Worm (Caenorhabditis elegans) whole organism, L1 larva: ENCODE data around the gene F26F2.11.

ENCODE experiments used
- ama-1 ChIP-seq: fragments of 150-350 bp; optimal IDR thresholded peaks from 2 replicates; lab custom pipeline; 2014
- irx-1 ChIP-seq: sonication (generic microtip); optimal IDR thresholded peaks from 2 replicates; lab custom pipeline; 2016; ENCODE audit warnings: missing genetic modification characterization, missing compliant biosample characterization

ce11 chrV:20545742-20546141, 49.8 kb downstream of the F26F2.11 start:
- TF ChIP-seq ama-1 (no peak), irx-1 (no peak)
